Worm (Caenorhabditis elegans) whole organism, mixed stage, embryonic: ENCODE measurements around the gene srbc-58.

Source experiments
- blmp-1 ChIP-seq: fragments of 150-350 bp; optimal IDR thresholded peaks from 2 replicates; lab custom pipeline; 2014; ENCODE audit warnings: missing biosample characterization, missing genetic modification characterization
- mep-1 ChIP-seq: fragments of 150-350 bp; optimal IDR thresholded peaks from 2 replicates; lab custom pipeline; 2017; ENCODE audit warnings: missing biosample characterization, missing genetic modification reagents, missing genetic modification characterization, inconsistent platforms
- unc-62 ChIP-seq: fragments of 150-350 bp; optimal IDR thresholded peaks from 2 replicates; lab custom pipeline; 2014; ENCODE audit warnings: missing biosample characterization, missing genetic modification reagents, missing genetic modification characterization

DNA sequence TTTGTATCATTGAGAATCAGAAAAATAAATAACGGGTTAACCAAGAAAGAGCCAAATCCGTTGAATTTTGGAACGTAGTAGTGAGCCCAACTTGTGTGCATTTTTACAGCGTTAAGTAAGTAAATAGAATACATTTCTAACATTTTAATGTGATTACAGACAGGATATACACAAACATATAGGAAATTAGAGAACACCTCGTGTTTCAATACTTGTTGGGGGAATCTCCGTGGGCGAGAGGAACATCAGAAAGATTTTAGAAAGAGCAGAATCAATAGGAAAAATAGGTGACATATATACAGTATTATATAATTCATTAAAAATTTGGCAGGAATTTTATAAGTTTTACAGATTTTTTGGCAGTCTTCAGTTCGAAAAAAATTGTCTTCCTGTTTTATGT, 36.0 kb upstream of the srbc-58 start, which contains the start of gene srj-24:
- TF ChIP-seq blmp-1 (tag; lab: Kevin White, UChicago) (no peak), mep-1 (tag; lab: Kevin White, UChicago) (no peak), unc-62 (no peak)
